Worm (Caenorhabditis elegans) whole organism, L4 larva: ENCODE measurements around the gene K09B11.4.
"Not testable (repeated sequence)": the region's sequence is repeated elsewhere in the genome, so short reads cannot be mapped to it uniquely, and the experiment has no call there.

Source experiments
- T20F7.1 ChIP-seq: fragments of 200-800 bp; sonication (Bioruptor generic); optimal IDR thresholded peaks from 2 replicates; lab custom pipeline; 2018; ENCODE audit warnings: mild to moderate bottlenecking, missing genetic modification characterization, missing compliant biosample characterization
- T26A8.4 ChIP-seq: fragments of 200-800 bp; sonication (Bioruptor generic); IDR thresholded peaks from 2 replicates; pipeline ENCODE4 v1.3.6; 2022; ENCODE audit warnings: missing genetic modification characterization, missing compliant biosample characterization
- Y105C5A.15 ChIP-seq: fragments of 200-800 bp; sonication (Bioruptor generic); IDR thresholded peaks from 2 replicates; pipeline ENCODE4 v1.3.6; 2022; ENCODE audit warnings: missing genetic modification characterization, missing compliant biosample characterization
- Y48G9A.11 ChIP-seq: fragments of 200-800 bp; sonication (Bioruptor generic); IDR thresholded peaks from 2 replicates; pipeline ENCODE4 v1.3.6; 2022; ENCODE audit warnings: missing genetic modification reagents, missing genetic modification characterization, missing compliant biosample characterization
- ama-1 ChIP-seq: fragments of 150-350 bp; optimal IDR thresholded peaks from 2 replicates; lab custom pipeline; 2014; ENCODE audit warnings: inconsistent platforms, mixed read lengths
- ceh-44 ChIP-seq: fragments of 200-800 bp; sonication (Bioruptor generic); IDR thresholded peaks from 2 replicates; pipeline ENCODE4 v1.3.6; 2022; ENCODE audit warnings: missing genetic modification reagents, missing genetic modification characterization, missing compliant biosample characterization
- dmd-8 ChIP-seq: fragments of 200-800 bp; sonication (Bioruptor generic); IDR thresholded peaks from 2 replicates; pipeline ENCODE4 v1.3.6; 2022; ENCODE audit warnings: missing genetic modification characterization, missing compliant biosample characterization
- hlh-11 ChIP-seq: fragments of 200-800 bp; sonication (Bioruptor generic); optimal IDR thresholded peaks from 2 replicates; lab custom pipeline; 2018; ENCODE audit warnings: mild to moderate bottlenecking, missing genetic modification characterization, missing compliant biosample characterization
- jun-1 ChIP-seq: fragments of 150-350 bp; optimal IDR thresholded peaks from 2 replicates; lab custom pipeline; 2014; ENCODE audit warnings: missing biosample characterization, missing genetic modification reagents, missing genetic modification characterization
- lim-7 ChIP-seq: fragments of 200-800 bp; sonication (Bioruptor generic); IDR thresholded peaks from 2 replicates; pipeline ENCODE4 v1.3.6; 2022; ENCODE audit warnings: missing genetic modification characterization, missing compliant biosample characterization
- lin-1 ChIP-seq: fragments of 200-800 bp; sonication (Bioruptor generic); IDR thresholded peaks from 2 replicates; pipeline ENCODE4 v1.3.6; 2022; ENCODE audit warnings: missing genetic modification reagents, missing genetic modification characterization, missing compliant biosample characterization
- lin-29 ChIP-seq: fragments of 200-800 bp; sonication (Bioruptor generic); IDR thresholded peaks from 2 replicates; pipeline ENCODE4 v1.3.6; 2022; ENCODE audit warnings: missing genetic modification reagents, missing genetic modification characterization, missing compliant biosample characterization
- lin-38 ChIP-seq: fragments of 200-800 bp; sonication (Bioruptor generic); IDR thresholded peaks from 2 replicates; pipeline ENCODE4 v1.3.6; 2022; ENCODE audit warnings: missing genetic modification reagents, missing genetic modification characterization, missing compliant biosample characterization
- lir-3 ChIP-seq: sonication (generic microtip); optimal IDR thresholded peaks from 2 replicates; lab custom pipeline; 2016; ENCODE audit warnings: mild to moderate bottlenecking, missing genetic modification characterization, missing compliant biosample characterization
- lsy-2 ChIP-seq, 2 experiments: fragments of 150-350 bp in 1 of 2; sonication (generic microtip) in 1 of 2; optimal IDR thresholded peaks; 2 replicates each; lab custom pipeline; 2014 to 2017; ENCODE audit warnings: missing biosample characterization in 2 of 2, missing genetic modification characterization in 2 of 2
- madf-5 ChIP-seq, 2 experiments: fragments of 200-800 bp; sonication (Bioruptor generic); IDR thresholded peaks; 2 replicates each; pipeline ENCODE4 v1.3.6; 2022; ENCODE audit warnings: missing compliant biosample characterization in 2 of 2, missing genetic modification characterization in 2 of 2
- madf-9 ChIP-seq: fragments of 200-800 bp; sonication (Bioruptor generic); conservative IDR thresholded peaks from 2 replicates; pipeline ENCODE4 v1.3.6; 2022; ENCODE audit warnings: missing genetic modification reagents, missing genetic modification characterization, missing compliant biosample characterization
- mdt-29 ChIP-seq: fragments of 200-800 bp; sonication (Bioruptor generic); IDR thresholded peaks from 2 replicates; pipeline ENCODE4 v1.3.6; 2022; ENCODE audit warnings: missing genetic modification reagents, missing genetic modification characterization, missing compliant biosample characterization
- mxl-2 ChIP-seq: fragments of 200-800 bp; sonication (Bioruptor generic); conservative IDR thresholded peaks from 2 replicates; pipeline ENCODE4 v1.3.6; 2022; ENCODE audit warnings: missing genetic modification reagents, missing genetic modification characterization, missing compliant biosample characterization
- mxl-3 ChIP-seq: fragments of 200-800 bp; sonication (Bioruptor generic); optimal IDR thresholded peaks from 2 replicates; lab custom pipeline; 2018; ENCODE audit warnings: mild to moderate bottlenecking, missing genetic modification characterization, missing compliant biosample characterization
- nhr-28 ChIP-seq: fragments of 150-350 bp; optimal IDR thresholded peaks from 2 replicates; lab custom pipeline; 2014; ENCODE audit warnings: missing biosample characterization, missing genetic modification characterization
- nhr-42 ChIP-seq: fragments of 200-800 bp; sonication (Bioruptor generic); IDR thresholded peaks from 2 replicates; pipeline ENCODE4 v1.3.6; 2022; ENCODE audit warnings: missing genetic modification characterization, missing compliant biosample characterization
- nhr-48 ChIP-seq: sonication (generic microtip); optimal IDR thresholded peaks from 2 replicates; lab custom pipeline; 2016; ENCODE audit warnings: mild to moderate bottlenecking, missing genetic modification characterization, missing compliant biosample characterization
- nhr-76 ChIP-seq: fragments of 150-350 bp; optimal IDR thresholded peaks from 2 replicates; lab custom pipeline; 2014; ENCODE audit warnings: missing biosample characterization, missing genetic modification characterization
- pha-4 ChIP-seq, 2 experiments: fragments of 150-350 bp in 1 of 2; fragments of 200-800 bp in 1 of 2; sonication (Bioruptor generic) in 1 of 2; IDR thresholded peaks in 1 of 2; optimal IDR thresholded peaks in 1 of 2; 2 replicates each; pipeline versions ENCODE4 v1.3.6 to Lab custom; 2014 to 2022; ENCODE audit warnings: missing genetic modification characterization in 2 of 2, missing genetic modification reagents in 2 of 2, missing biosample characterization in 1 of 2, missing compliant biosample characterization in 1 of 2
- saeg-2 ChIP-seq: fragments of 200-800 bp; sonication (Bioruptor generic); IDR thresholded peaks from 2 replicates; pipeline ENCODE4 v1.3.6; 2022; ENCODE audit warnings: missing genetic modification reagents, missing genetic modification characterization, missing compliant biosample characterization
- set-16 ChIP-seq: fragments of 200-800 bp; sonication (Bioruptor generic); IDR thresholded peaks from 2 replicates; pipeline ENCODE4 v1.3.6; 2022; ENCODE audit warnings: missing genetic modification reagents, missing genetic modification characterization, missing compliant biosample characterization
- skn-1 ChIP-seq: fragments of 150-350 bp; optimal IDR thresholded peaks from 2 replicates; lab custom pipeline; 2014; ENCODE audit warnings: missing biosample characterization, missing genetic modification characterization
- snpc-1.2 ChIP-seq: fragments of 200-800 bp; sonication (Bioruptor generic); IDR thresholded peaks from 2 replicates; pipeline ENCODE4 v1.3.6; 2022; ENCODE audit warnings: missing genetic modification reagents, missing genetic modification characterization, missing compliant biosample characterization
- unc-130 ChIP-seq: sonication (generic microtip); optimal IDR thresholded peaks from 2 replicates; lab custom pipeline; 2016; ENCODE audit warnings: missing genetic modification reagents, missing genetic modification characterization, missing compliant biosample characterization
- unc-39 ChIP-seq: sonication (generic microtip); optimal IDR thresholded peaks from 2 replicates; lab custom pipeline; 2017; ENCODE audit warnings: missing biosample characterization, missing genetic modification characterization
- zip-2 ChIP-seq: fragments of 150-350 bp; optimal IDR thresholded peaks from 2 replicates; lab custom pipeline; 2014; ENCODE audit warnings: missing biosample characterization, missing genetic modification characterization
- ztf-11 ChIP-seq: fragments of 150-350 bp; optimal IDR thresholded peaks from 2 replicates; lab custom pipeline; 2014; ENCODE audit warnings: missing biosample characterization, missing genetic modification characterization
- ztf-7 ChIP-seq: fragments of 150-350 bp; optimal IDR thresholded peaks from 2 replicates; lab custom pipeline; 2014; ENCODE audit warnings: missing biosample characterization, missing genetic modification characterization

The K09B11.4 gene

ce11 chrIV:13456893-13457292, 27.6 kb downstream of the K09B11.4 start:
- no peak for TF ChIP-seq T20F7.1 (GFP tag; lab: Kevin White, UChicago)
- peak; percentile 34; the same call in 1 of the 2 replicates for TF ChIP-seq lin-38 (GFP tag; lab: Robert Waterston, UW)
- TF ChIP-seq lin-1, result no peak
- TF ChIP-seq unc-130 (GFP tag; lab: Kevin White, UChicago), result no peak
- TF ChIP-seq zip-2 (tag; lab: Kevin White, UChicago), result no peak
- TF ChIP-seq ztf-11, result no peak
- TF ChIP-seq lin-29 (GFP tag; lab: Robert Waterston, UW), result no peak
- no peak for TF ChIP-seq nhr-48 (tag; lab: Kevin White, UChicago)
- TF ChIP-seq, all 104 proteins: peak for 1

ce11 chrIV:13458237-13458636, 28.9 kb downstream of the K09B11.4 start:
- TF ChIP-seq set-16 (GFP tag; lab: Robert Waterston, UW) (peak; percentile 61), nhr-76 (tag; lab: Kevin White, UChicago) (no peak)

DNA sequence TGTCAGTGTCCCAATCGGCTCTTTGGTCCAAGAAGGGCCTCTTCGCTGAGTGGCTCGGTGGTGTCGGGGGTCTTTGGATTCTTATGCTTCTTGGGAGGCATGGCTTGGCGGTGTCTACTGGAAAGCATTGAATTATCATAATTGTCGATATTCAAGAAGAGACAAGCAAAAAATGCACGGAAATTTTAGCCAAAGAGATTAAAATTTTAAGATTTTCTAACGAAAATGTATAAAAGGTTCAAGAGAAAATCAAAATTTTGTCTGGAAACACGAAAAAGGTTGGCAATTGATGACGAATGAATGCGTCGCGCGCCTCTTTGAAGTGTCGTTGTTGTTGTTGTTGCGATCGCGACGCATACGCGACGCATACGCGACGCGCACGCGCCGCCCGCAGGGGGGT, 31.5 kb downstream of the K09B11.4 start, which contains the start of gene Y38H8A.12:
TSS of gene Y38H8A.12 (minus strand) at position 101 of the 400 bp plus-strand sequence.
- TF ChIP-seq mxl-2 (GFP tag; lab: Robert Waterston, UW), result no peak
- TF ChIP-seq lir-3 (tag; lab: Kevin White, UChicago), result no peak
- no peak for TF ChIP-seq ama-1 (lab: Kevin White, UChicago)
- TF ChIP-seq, all 104 proteins: peak for 0

DNA sequence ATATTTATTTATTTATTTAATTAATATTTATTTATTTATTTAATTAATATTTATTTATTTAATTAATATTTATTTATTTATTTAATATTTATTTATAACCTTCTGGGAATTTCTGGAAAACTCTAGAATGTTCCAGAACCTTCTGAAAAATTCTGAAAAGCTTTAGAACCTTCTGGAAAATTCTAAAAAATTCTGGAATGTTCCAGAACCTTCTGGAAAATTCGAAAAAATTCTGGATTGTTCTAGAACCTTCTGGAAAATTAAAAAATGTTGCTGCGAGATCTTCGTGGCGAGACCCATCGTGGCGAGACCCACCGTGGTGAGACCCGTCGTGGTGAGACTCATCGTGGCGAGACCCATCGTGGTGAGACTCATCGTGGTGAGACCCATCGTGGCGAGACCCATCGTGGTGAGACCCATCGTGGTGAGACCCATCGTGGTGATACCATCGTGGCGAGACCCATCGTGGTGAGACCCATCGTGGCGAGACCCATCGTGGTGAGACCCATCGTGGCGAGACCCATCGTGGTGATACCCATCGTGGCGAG, 32.9 kb downstream of the K09B11.4 start:
- TF ChIP-seq nhr-42 (GFP tag; lab: Robert Waterston, UW), result 0 out of 2 replicates have a peak, but pooled peaks have one; percentile 22
- peak; percentile 78 for TF ChIP-seq set-16 (GFP tag; lab: Robert Waterston, UW)

ce11 chrIV:13463889-13464288, 34.5 kb downstream of the K09B11.4 start:
- 0 out of 4 replicates have a peak, but pooled peaks of 1 of the 2 experiments have one; percentile 57 for TF ChIP-seq madf-5 (GFP tag; IDR thresholded peaks at IDR 0.05; lab: Robert Waterston, UW)
- TF ChIP-seq lin-1, result peak; percentile 71
- peak; percentile 52 for TF ChIP-seq lin-38 (GFP tag; lab: Robert Waterston, UW)
- peak; percentile 86 for TF ChIP-seq lim-7
- peak; percentile 70 for TF ChIP-seq mdt-29
- peak; percentile 67; the same call in 1 of the 2 replicates for TF ChIP-seq dmd-8 (GFP tag; lab: Robert Waterston, UW)
- peak; percentile 68; the same call in 1 of the 2 replicates for TF ChIP-seq Y105C5A.15 (GFP tag; lab: Robert Waterston, UW)
- TF ChIP-seq pha-4 (GFP tag; IDR thresholded peaks at IDR 0.05; lab: Robert Waterston, UW), result peak; percentile 39; the same call in 1 of the 2 replicates
- not testable (repeated sequence) for TF ChIP-seq pha-4 (tag; optimal IDR thresholded peaks at IDR 0.05; lab: Kevin White, UChicago)
- TF ChIP-seq snpc-1.2 (GFP tag; lab: Robert Waterston, UW), result peak; percentile 80

ce11 chrIV:13464620-13465019, 35.3 kb downstream of the K09B11.4 start:
- TF ChIP-seq madf-9 (GFP tag; lab: Robert Waterston, UW) (0 out of 2 replicates have a peak, but pooled peaks have one; percentile 11), ceh-44 (GFP tag; lab: Robert Waterston, UW) (0 out of 2 replicates have a peak, but pooled peaks have one; percentile 30)

DNA sequence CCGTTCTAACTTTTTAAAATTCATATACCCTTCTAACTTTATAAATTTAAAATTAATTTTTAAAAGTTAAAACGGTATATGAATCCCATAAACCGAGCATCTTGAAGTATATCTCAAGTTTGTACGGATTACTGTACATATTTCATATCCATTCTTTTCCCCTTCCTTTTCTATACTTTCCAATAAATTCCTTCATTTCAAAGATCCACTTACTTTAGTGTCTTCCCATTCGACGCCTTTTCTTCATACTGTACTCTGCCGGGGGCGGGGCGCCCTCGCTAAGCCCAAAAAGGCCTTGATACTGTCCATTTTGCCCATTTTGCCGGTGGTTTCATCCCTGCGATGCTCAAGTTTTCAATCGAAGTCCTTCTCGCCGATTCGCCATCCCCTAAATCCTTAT, 36.5 kb downstream of the K09B11.4 start, which contains the start of gene fezf-1:
TSS of gene fezf-1 (plus strand) at position 301 of the 400 bp plus-strand sequence.
- TF ChIP-seq T26A8.4 (GFP tag; lab: Robert Waterston, UW), result no peak
- TF ChIP-seq ceh-44 (GFP tag; lab: Robert Waterston, UW), result no peak
- TF ChIP-seq unc-39 (tag; lab: Kevin White, UChicago), result no peak
- no peak for TF ChIP-seq mxl-3
- no peak for TF ChIP-seq skn-1 (tag; lab: Kevin White, UChicago)
- TF ChIP-seq jun-1 (tag; lab: Kevin White, UChicago), result no peak
- TF ChIP-seq hlh-11, result no peak
- TF ChIP-seq saeg-2 (GFP tag; lab: Robert Waterston, UW), result no peak
- TF ChIP-seq nhr-28 (tag; lab: Kevin White, UChicago), result no peak
- TF ChIP-seq Y48G9A.11 (GFP tag; lab: Robert Waterston, UW), result no peak
- no peak for TF ChIP-seq ztf-7
- TF ChIP-seq lsy-2 (tag; optimal IDR thresholded peaks at IDR 0.05; lab: Kevin White, UChicago), result no peak
- TF ChIP-seq, all 104 proteins: peak for 0
